Fruit fly (Drosophila melanogaster) whole organism, embryonic: ENCODE measurements around the gene CG31797.

Source experiments
- B-H1 ChIP-seq: fragments of 200-800 bp; sonication (Bioruptor generic); IDR thresholded peaks from 3 replicates; pipeline ENCODE4 v1.3.6; 2022; ENCODE audit warnings: missing biosample characterization, missing genetic modification characterization
- Bdp1 ChIP-seq: fragments of 200-800 bp; sonication (Bioruptor generic); optimal IDR thresholded peaks from 3 replicates; lab custom pipeline; 2016; ENCODE audit warnings: missing biosample characterization, missing genetic modification characterization
- Blimp-1 ChIP-seq: fragments of 200-800 bp; sonication (Bioruptor generic); optimal IDR thresholded peaks from 3 replicates; lab custom pipeline; 2018; ENCODE audit warnings: missing biosample characterization, missing genetic modification characterization, mild to moderate bottlenecking, moderate library complexity, missing genetic modification reagents
- C15 ChIP-seq: fragments of 200-800 bp; sonication (Bioruptor generic); IDR thresholded peaks from 3 replicates; pipeline ENCODE4 v1.3.6; 2022; ENCODE audit warnings: missing biosample characterization, missing genetic modification characterization
- CG10959 ChIP-seq: fragments of 200-800 bp; sonication (Bioruptor generic); IDR thresholded peaks from 2 replicates; pipeline ENCODE4 v1.3.6; 2022; ENCODE audit warnings: missing biosample characterization, missing genetic modification characterization
- CG12769 ChIP-seq: fragments of 200-800 bp; sonication (Bioruptor generic); optimal IDR thresholded peaks from 2 replicates; lab custom pipeline; 2019; ENCODE audit warnings: missing biosample characterization, mild to moderate bottlenecking, missing genetic modification characterization, moderate library complexity
- CG13624 ChIP-seq: fragments of 200-800 bp; sonication (Bioruptor generic); optimal IDR thresholded peaks from 2 replicates; lab custom pipeline; 2016; ENCODE audit warnings: missing biosample characterization, missing genetic modification characterization
- CG14441 ChIP-seq: fragments of 200-800 bp; sonication (Bioruptor generic); IDR thresholded peaks from 2 replicates; pipeline ENCODE4 v1.3.6; 2022; ENCODE audit warnings: missing biosample characterization, missing genetic modification characterization
- CG15479 ChIP-seq: fragments of 200-800 bp; sonication (Bioruptor generic); optimal IDR thresholded peaks from 3 replicates; lab custom pipeline; 2019; ENCODE audit warnings: missing biosample characterization, mild to moderate bottlenecking, missing genetic modification characterization, moderate library complexity
- CG15514 ChIP-seq: fragments of 200-800 bp; sonication (Bioruptor generic); optimal IDR thresholded peaks from 3 replicates; lab custom pipeline; 2017; ENCODE audit warnings: missing biosample characterization, missing genetic modification characterization, mild to moderate bottlenecking, moderate library complexity, missing genetic modification reagents
- CG15696 ChIP-seq: fragments of 200-800 bp; sonication (Bioruptor generic); optimal IDR thresholded peaks from 2 replicates; lab custom pipeline; 2019; ENCODE audit warnings: missing biosample characterization, mild to moderate bottlenecking, missing genetic modification characterization, moderate library complexity
- CG2129 ChIP-seq: fragments of 200-800 bp; sonication (Bioruptor generic); IDR thresholded peaks from 2 replicates; pipeline ENCODE4 v1.3.6; 2022; ENCODE audit warnings: missing biosample characterization, missing genetic modification characterization; ENCODE audit not compliant: partially characterized antibody
- CG2202 ChIP-seq: fragments of 200-800 bp; sonication (Bioruptor generic); optimal IDR thresholded peaks from 2 replicates; lab custom pipeline; 2018; ENCODE audit warnings: missing biosample characterization, mild to moderate bottlenecking, missing genetic modification characterization
- CG3163 ChIP-seq: fragments of 200-800 bp; sonication (Bioruptor generic); optimal IDR thresholded peaks from 3 replicates; lab custom pipeline; 2016; ENCODE audit warnings: missing biosample characterization, missing genetic modification characterization
- CG32767 ChIP-seq: fragments of 200-800 bp; sonication (Bioruptor generic); IDR thresholded peaks from 2 replicates; pipeline ENCODE4 v1.3.6; 2022; ENCODE audit warnings: missing biosample characterization, missing genetic modification characterization
- CG6765 ChIP-seq: fragments of 200-800 bp; sonication (Bioruptor generic); optimal IDR thresholded peaks from 3 replicates; lab custom pipeline; 2017; ENCODE audit warnings: missing biosample characterization, mild to moderate bottlenecking, missing genetic modification characterization
- CG7372 ChIP-seq: fragments of 200-800 bp; sonication (Bioruptor generic); IDR thresholded peaks from 2 replicates; pipeline ENCODE4 v1.3.6; 2022; ENCODE audit warnings: missing biosample characterization, missing genetic modification characterization
- CG8478 ChIP-seq: fragments of >200 bp; optimal IDR thresholded peaks from 2 replicates; lab custom pipeline; 2018
- CkIIα-i1 ChIP-seq: fragments of 200-800 bp; sonication (Bioruptor generic); IDR thresholded peaks from 2 replicates; pipeline ENCODE4 v1.3.6; 2022; ENCODE audit warnings: missing biosample characterization, missing genetic modification characterization
- CrebB ChIP-seq: fragments of 200-800 bp; sonication (Bioruptor generic); optimal IDR thresholded peaks from 3 replicates; lab custom pipeline; 2018; ENCODE audit warnings: missing biosample characterization, mild to moderate bottlenecking, missing genetic modification characterization
- D19A ChIP-seq: fragments of 200-800 bp; optimal IDR thresholded peaks from 3 replicates; lab custom pipeline; 2019; ENCODE audit warnings: missing biosample characterization, mild to moderate bottlenecking, missing genetic modification characterization, moderate library complexity
- Doc2 ChIP-seq: fragments of 200-800 bp; sonication (Bioruptor generic); IDR thresholded peaks from 2 replicates; pipeline ENCODE4 v1.3.6; 2022; ENCODE audit warnings: missing biosample characterization, missing genetic modification characterization
- H2.0 ChIP-seq: fragments of 200-800 bp; sonication (Bioruptor generic); IDR thresholded peaks from 2 replicates; pipeline ENCODE4 v1.3.6; 2022; ENCODE audit warnings: missing biosample characterization, missing genetic modification characterization
- HmgD ChIP-seq: fragments of 200-800 bp; sonication (Bioruptor generic); optimal IDR thresholded peaks from 3 replicates; lab custom pipeline; 2016; ENCODE audit warnings: missing biosample characterization, missing genetic modification characterization
- Hr39 ChIP-seq: fragments of >200 bp; optimal IDR thresholded peaks from 2 replicates; lab custom pipeline; 2017
- Mes4 ChIP-seq: fragments of 200-800 bp; sonication (Bioruptor generic); optimal IDR thresholded peaks from 2 replicates; lab custom pipeline; 2016; ENCODE audit warnings: missing biosample characterization, missing genetic modification characterization
- Pdp1 ChIP-seq, 2 experiments: fragments of 200-800 bp; sonication (Bioruptor generic); optimal IDR thresholded peaks; 3 replicates each; lab custom pipeline; 2016; ENCODE audit warnings: missing biosample characterization in 2 of 2, missing genetic modification characterization in 2 of 2, mild to moderate bottlenecking in 1 of 2, moderate library complexity in 1 of 2
- Spps ChIP-seq: fragments of 200-800 bp; sonication (Bioruptor generic); optimal IDR thresholded peaks from 2 replicates; lab custom pipeline; 2018; ENCODE audit warnings: missing biosample characterization, mild to moderate bottlenecking, missing genetic modification characterization
- Sry-β ChIP-seq: fragments of 200-800 bp; sonication (Bioruptor generic); optimal IDR thresholded peaks from 2 replicates; lab custom pipeline; 2018; ENCODE audit warnings: missing biosample characterization, mild to moderate bottlenecking, missing genetic modification characterization, moderate library complexity
- Xbp1 ChIP-seq: fragments of 200-800 bp; sonication (Bioruptor generic); optimal IDR thresholded peaks from 3 replicates; lab custom pipeline; 2016; ENCODE audit warnings: missing biosample characterization, mild to moderate bottlenecking, missing genetic modification characterization
- ac ChIP-seq: fragments of 200-800 bp; sonication (Bioruptor generic); optimal IDR thresholded peaks from 3 replicates; lab custom pipeline; 2017; ENCODE audit warnings: missing biosample characterization, mild to moderate bottlenecking, missing genetic modification characterization
- al ChIP-seq: fragments of 200-800 bp; sonication (Bioruptor generic); IDR thresholded peaks from 2 replicates; pipeline ENCODE4 v1.3.6; 2022; ENCODE audit warnings: missing biosample characterization, missing genetic modification characterization
- aop ChIP-seq: fragments of 200-800 bp; sonication (Bioruptor generic); IDR thresholded peaks from 2 replicates; pipeline ENCODE4 v1.3.6; 2022; ENCODE audit warnings: missing biosample characterization, missing genetic modification characterization
- bcd ChIP-seq: fragments of 200-800 bp; sonication (Bioruptor generic); optimal IDR thresholded peaks from 2 replicates; lab custom pipeline; 2017; ENCODE audit warnings: missing biosample characterization, mild to moderate bottlenecking, missing genetic modification characterization
- ci ChIP-seq: fragments of 200-800 bp; sonication (Bioruptor generic); IDR thresholded peaks from 3 replicates; pipeline ENCODE4 v1.3.6; 2022; ENCODE audit warnings: missing biosample characterization, missing genetic modification characterization
- dm ChIP-seq: fragments of 200-800 bp; sonication (Bioruptor generic); optimal IDR thresholded peaks from 3 replicates; lab custom pipeline; 2016; ENCODE audit warnings: missing biosample characterization, missing genetic modification characterization
- dmrt11E ChIP-seq: fragments of 200-800 bp; sonication (Bioruptor generic); optimal IDR thresholded peaks from 3 replicates; lab custom pipeline; 2018; ENCODE audit warnings: missing biosample characterization, mild to moderate bottlenecking, missing genetic modification characterization, moderate library complexity
- ftz-f1 ChIP-seq: fragments of 200-800 bp; sonication (Bioruptor generic); optimal IDR thresholded peaks from 2 replicates; lab custom pipeline; 2016; ENCODE audit warnings: missing biosample characterization, missing genetic modification characterization
- insv ChIP-seq, 2 experiments: fragments of 200-800 bp; sonication (Bioruptor generic); optimal IDR thresholded peaks; 3 replicates each; lab custom pipeline; 2016 to 2018; ENCODE audit warnings: missing biosample characterization in 2 of 2, missing genetic modification characterization in 2 of 2
- kah ChIP-seq: fragments of 200-800 bp; sonication (Bioruptor generic); optimal IDR thresholded peaks from 2 replicates; lab custom pipeline; 2018; ENCODE audit warnings: missing biosample characterization, mild to moderate bottlenecking, missing genetic modification characterization
- lola ChIP-seq, 3 experiments: fragments of >200 bp in 2 of 3; fragments of 200-800 bp in 1 of 3; sonication (Bioruptor generic) in 1 of 3; optimal IDR thresholded peaks; 2 replicates each; lab custom pipeline; 2017 to 2019; ENCODE audit warnings: missing biosample characterization in 3 of 3, missing genetic modification characterization in 3 of 3, mild to moderate bottlenecking in 1 of 3, moderate library complexity in 1 of 3
- mam ChIP-seq: fragments of 200-800 bp; sonication (Bioruptor generic); optimal IDR thresholded peaks from 3 replicates; lab custom pipeline; 2016; ENCODE audit warnings: missing biosample characterization, missing genetic modification characterization
- nmo ChIP-seq: fragments of 200-800 bp; sonication (Bioruptor generic); optimal IDR thresholded peaks from 2 replicates; lab custom pipeline; 2018; ENCODE audit warnings: missing biosample characterization, mild to moderate bottlenecking, missing genetic modification characterization, moderate library complexity
- onecut ChIP-seq: fragments of 200-800 bp; sonication (Bioruptor generic); IDR thresholded peaks from 2 replicates; pipeline ENCODE4 v1.3.6; 2022; ENCODE audit warnings: missing biosample characterization, missing genetic modification characterization
- org-1 ChIP-seq: fragments of 200-800 bp; sonication (Bioruptor generic); optimal IDR thresholded peaks from 2 replicates; lab custom pipeline; 2017; ENCODE audit warnings: missing biosample characterization, missing genetic modification characterization
- pb ChIP-seq: fragments of 200-800 bp; sonication (Bioruptor generic); optimal IDR thresholded peaks from 3 replicates; lab custom pipeline; 2016; ENCODE audit warnings: missing biosample characterization, missing genetic modification characterization
- tna ChIP-seq: fragments of 200-800 bp; sonication (Bioruptor generic); IDR thresholded peaks from 2 replicates; pipeline ENCODE4 v1.3.6; 2022; ENCODE audit warnings: missing biosample characterization, missing genetic modification characterization; ENCODE audit not compliant: partially characterized antibody
- z ChIP-seq: fragments of 200-800 bp; sonication (Bioruptor generic); IDR thresholded peaks from 3 replicates; pipeline ENCODE4 v1.3.6; 2022; ENCODE audit warnings: missing biosample characterization, missing genetic modification characterization
- zen ChIP-seq: fragments of 200-800 bp; sonication (Bioruptor generic); optimal IDR thresholded peaks from 3 replicates; lab custom pipeline; 2018; ENCODE audit warnings: missing biosample characterization, mild to moderate bottlenecking, missing genetic modification characterization, moderate library complexity

The CG31797 gene

DNA sequence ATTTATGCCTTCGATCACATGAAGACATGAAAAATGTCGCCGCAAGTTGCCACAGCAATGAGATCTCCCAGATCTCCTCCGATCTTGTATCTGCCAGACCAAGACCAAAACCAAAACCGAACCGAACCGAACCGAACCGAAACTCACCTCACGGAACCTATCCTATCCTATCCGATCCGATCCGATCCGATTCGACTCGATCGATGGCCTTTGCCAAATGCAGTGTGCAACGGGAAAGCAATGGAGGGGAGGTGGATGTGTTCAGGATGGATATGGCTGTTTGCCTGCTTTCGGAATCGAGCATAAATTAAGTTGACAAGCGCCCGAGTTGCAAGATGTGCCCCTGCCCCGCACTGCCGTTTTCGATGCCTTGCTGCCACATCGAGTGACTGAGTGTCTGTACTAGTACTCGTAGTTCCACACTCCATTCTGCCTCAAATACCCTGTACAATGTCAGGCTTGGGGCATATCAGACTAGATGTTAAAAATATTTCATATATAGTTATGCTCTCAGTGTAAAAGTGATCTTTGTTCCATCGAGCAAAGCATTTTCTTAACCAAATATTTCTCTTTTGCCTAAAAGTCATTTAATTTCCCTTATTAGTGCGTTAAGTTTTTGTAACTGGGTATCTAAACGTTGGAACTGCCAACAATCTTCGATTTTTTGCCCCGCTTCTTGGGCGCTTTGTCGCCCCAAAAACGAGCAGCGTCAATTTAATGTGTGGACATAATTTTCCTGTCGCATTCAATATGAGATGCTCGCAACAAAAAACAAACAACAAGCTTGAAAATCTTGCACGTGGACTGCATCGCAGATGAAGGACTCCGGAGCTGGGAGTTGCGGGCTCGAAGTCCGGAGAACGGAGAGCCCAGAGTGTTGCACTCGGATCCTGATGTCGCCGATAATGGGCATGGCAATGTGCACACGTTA lies 35.8 kb downstream of the CG31797 start (continued):
- no peak for TF ChIP-seq kah (GFP tag; lab: Kevin White, UChicago)
- no peak for TF ChIP-seq CG8478 (lab: Kevin White, UChicago)
- TF ChIP-seq H2.0 (GFP tag; lab: Robert Waterston, UW) = peak; percentile 70
- TF ChIP-seq D19A = peak; percentile 86
- TF ChIP-seq Hr39 (lab: Kevin White, UChicago) = no peak
- no peak for TF ChIP-seq al (GFP tag; lab: Robert Waterston, UW)
- no peak for TF ChIP-seq Sry-β (GFP tag; lab: Kevin White, UChicago)
- TF ChIP-seq org-1 = peak; percentile 66
- TF ChIP-seq CG2202 (tag; lab: Kevin White, UChicago) = peak; percentile 89
- TF ChIP-seq ci (GFP tag; lab: Robert Waterston, UW) = peak; percentile 86
- TF ChIP-seq ftz-f1 (GFP tag; lab: Kevin White, UChicago) = no peak
- TF ChIP-seq mam (GFP tag; lab: Kevin White, UChicago) = peak; percentile 47
- peak; percentile 64 for TF ChIP-seq CG14441 (GFP tag; lab: Robert Waterston, UW)
- peak in 1 of 3 experiments; percentile 87 for TF ChIP-seq lola (GFP tag; optimal IDR thresholded peaks at IDR 0.05; lab: Kevin White, UChicago)
- TF ChIP-seq nmo (GFP tag; lab: Kevin White, UChicago) = peak; percentile 94
- TF ChIP-seq onecut (GFP tag; lab: Robert Waterston, UW) = peak; percentile 70
- TF ChIP-seq pb (GFP tag; lab: Kevin White, UChicago) = peak; percentile 51
- TF ChIP-seq Pdp1 (GFP tag; optimal IDR thresholded peaks at IDR 0.05; lab: Kevin White, UChicago) = peak; percentile 77 to 84
- TF ChIP-seq bcd (GFP tag; lab: Kevin White, UChicago) = peak; percentile 77
- TF ChIP-seq dm = peak; percentile 44
- TF ChIP-seq CG7372 (GFP tag; lab: Robert Waterston, UW) = no peak
- peak; percentile 58 for TF ChIP-seq Bdp1 (GFP tag; lab: Kevin White, UChicago)
- TF ChIP-seq dmrt11E (tag; lab: Kevin White, UChicago) = peak; percentile 94
- peak; percentile 48; the same call in 1 of the 2 replicates for TF ChIP-seq CG32767 (GFP tag; lab: Robert Waterston, UW)
- peak; percentile 68; the same call in 1 of the 3 replicates for TF ChIP-seq z (GFP tag; lab: Robert Waterston, UW)
- no peak for TF ChIP-seq tna
- peak; percentile 53 for TF ChIP-seq CG12769 (tag; lab: Kevin White, UChicago)
- peak; percentile 46 for TF ChIP-seq CrebB (tag; lab: Kevin White, UChicago)
- no peak for TF ChIP-seq CG15514 (GFP tag; lab: Kevin White, UChicago)
- peak; percentile 70 for TF ChIP-seq CG15696 (tag; lab: Kevin White, UChicago)
- peak; percentile 49 for TF ChIP-seq CG13624
- no peak for TF ChIP-seq HmgD (GFP tag; lab: Kevin White, UChicago)
- peak; percentile 86 for TF ChIP-seq Xbp1 (GFP tag; lab: Kevin White, UChicago)
- TF ChIP-seq Spps (tag; lab: Kevin White, UChicago) = peak; percentile 72
- TF ChIP-seq aop (GFP tag; lab: Robert Waterston, UW) = no peak
- peak; percentile 88 for TF ChIP-seq CG10959
- peak; percentile 74 for TF ChIP-seq zen (tag; lab: Kevin White, UChicago)
- TF ChIP-seq Mes4 = peak; percentile 74
- TF ChIP-seq Blimp-1 = peak; percentile 83
- no peak for TF ChIP-seq CG2129 (GFP tag; lab: Robert Waterston, UW)
- no peak for TF ChIP-seq Doc2 (GFP tag; lab: Robert Waterston, UW)
- TF ChIP-seq CkIIα-i1 (GFP tag; lab: Robert Waterston, UW) = no peak
- TF ChIP-seq insv (GFP tag; optimal IDR thresholded peaks at IDR 0.05; lab: Kevin White, UChicago) = no peak
- no peak for TF ChIP-seq C15
- TF ChIP-seq CG6765 (GFP tag; lab: Kevin White, UChicago) = no peak
- peak; percentile 73 for TF ChIP-seq ac (GFP tag; lab: Kevin White, UChicago)
- peak; percentile 47 for TF ChIP-seq B-H1 (GFP tag; lab: Robert Waterston, UW)
- TF ChIP-seq CG3163 = peak; percentile 19
- no peak for TF ChIP-seq CG15479 (GFP tag; lab: Kevin White, UChicago)
